Fruit fly (Drosophila melanogaster) whole organism, embryonic: Measurements from ENCODE around the gene rt.

Experiments used
- B-H2 ChIP-seq: fragments of 200-800 bp; sonication (Bioruptor generic); optimal IDR thresholded peaks from 2 replicates; lab custom pipeline; 2018; ENCODE audit warnings: missing biosample characterization, mild to moderate bottlenecking, missing genetic modification characterization
- Bteb2 ChIP-seq: fragments of 200-800 bp; sonication (Bioruptor generic); optimal IDR thresholded peaks from 2 replicates; lab custom pipeline; 2016; ENCODE audit warnings: missing biosample characterization, missing genetic modification characterization
- CG10654 ChIP-seq: fragments of 200-800 bp; sonication (Bioruptor generic); optimal IDR thresholded peaks from 2 replicates; lab custom pipeline; 2016; ENCODE audit warnings: missing biosample characterization, missing genetic modification characterization
- CG11696 ChIP-seq: fragments of 200-800 bp; sonication (Bioruptor generic); IDR thresholded peaks from 2 replicates; pipeline ENCODE4 v1.3.6; 2022; ENCODE audit warnings: missing biosample characterization, missing genetic modification characterization
- CG12104 ChIP-seq: fragments of 200-800 bp; sonication (Bioruptor generic); optimal IDR thresholded peaks from 3 replicates; lab custom pipeline; 2016; ENCODE audit warnings: missing biosample characterization, missing genetic modification characterization
- CG12391 ChIP-seq: fragments of 200-800 bp; sonication (Bioruptor generic); optimal IDR thresholded peaks from 3 replicates; lab custom pipeline; 2018; ENCODE audit warnings: missing biosample characterization, mild to moderate bottlenecking, missing genetic modification characterization, moderate library complexity
- CG14050 ChIP-seq: fragments of 200-800 bp; sonication (Bioruptor generic); IDR thresholded peaks from 3 replicates; pipeline ENCODE4 v1.3.6; 2022; ENCODE audit warnings: missing biosample characterization, missing genetic modification characterization
- CG14441 ChIP-seq: fragments of 200-800 bp; sonication (Bioruptor generic); IDR thresholded peaks from 2 replicates; pipeline ENCODE4 v1.3.6; 2022; ENCODE audit warnings: missing biosample characterization, missing genetic modification characterization
- CG17385 ChIP-seq: fragments of 200-800 bp; sonication (Bioruptor generic); optimal IDR thresholded peaks from 3 replicates; lab custom pipeline; 2018; ENCODE audit warnings: missing biosample characterization, mild to moderate bottlenecking, missing genetic modification characterization
- CG1832 ChIP-seq: fragments of 200-800 bp; sonication (Bioruptor generic); optimal IDR thresholded peaks from 2 replicates; lab custom pipeline; 2017; ENCODE audit warnings: missing biosample characterization, mild to moderate bottlenecking, missing genetic modification characterization, inconsistent platforms
- CG30020 ChIP-seq: fragments of 200-800 bp; optimal IDR thresholded peaks from 2 replicates; lab custom pipeline; 2019; ENCODE audit warnings: missing biosample characterization, mild to moderate bottlenecking, missing genetic modification characterization, moderate library complexity
- CG34422 ChIP-seq: fragments of 200-800 bp; sonication (Bioruptor generic); IDR thresholded peaks from 3 replicates; pipeline ENCODE4 v1.3.6; 2022; ENCODE audit warnings: missing biosample characterization, missing genetic modification characterization
- CG4404 ChIP-seq: fragments of 200-800 bp; sonication (Bioruptor generic); IDR thresholded peaks from 2 replicates; pipeline ENCODE4 v1.3.6; 2022; ENCODE audit warnings: missing biosample characterization, missing genetic modification characterization
- CG7786 ChIP-seq: fragments of 200-800 bp; sonication (Bioruptor generic); optimal IDR thresholded peaks from 2 replicates; lab custom pipeline; 2016; ENCODE audit warnings: missing biosample characterization, missing genetic modification characterization
- CG8388 ChIP-seq: fragments of 200-800 bp; sonication (Bioruptor generic); optimal IDR thresholded peaks from 2 replicates; lab custom pipeline; 2019; ENCODE audit warnings: missing biosample characterization, mild to moderate bottlenecking, missing genetic modification characterization, moderate library complexity
- CG9215 ChIP-seq: fragments of 200-800 bp; sonication (Bioruptor generic); IDR thresholded peaks from 2 replicates; pipeline ENCODE4 v1.3.6; 2022; ENCODE audit warnings: missing biosample characterization, missing genetic modification characterization
- CG9876 ChIP-seq: fragments of 200-800 bp; sonication (Bioruptor generic); optimal IDR thresholded peaks from 2 replicates; lab custom pipeline; 2016; ENCODE audit warnings: missing biosample characterization, missing genetic modification characterization
- Hand ChIP-seq: fragments of 200-800 bp; sonication (Bioruptor generic); optimal IDR thresholded peaks from 2 replicates; lab custom pipeline; 2017; ENCODE audit warnings: mild to moderate bottlenecking, missing biosample characterization, missing genetic modification reagents, missing genetic modification characterization
- Hmr ChIP-seq: fragments of 200-800 bp; sonication (Bioruptor generic); optimal IDR thresholded peaks from 3 replicates; lab custom pipeline; 2017; ENCODE audit warnings: mild to moderate bottlenecking, missing biosample characterization, missing genetic modification reagents, missing genetic modification characterization
- Hr51 ChIP-seq, 2 experiments: fragments of 200-800 bp; sonication (Bioruptor generic); optimal IDR thresholded peaks; 2 replicates in 1 of 2; 3 replicates in 1 of 2; lab custom pipeline; 2016 to 2018; ENCODE audit warnings: missing biosample characterization in 2 of 2, missing genetic modification characterization in 2 of 2, mild to moderate bottlenecking in 1 of 2, moderate library complexity in 1 of 2
- Hr78 ChIP-seq, 2 experiments: fragments of 200-800 bp in 1 of 2; fragments of >200 bp in 1 of 2; sonication (Bioruptor generic) in 1 of 2; optimal IDR thresholded peaks; 2 replicates each; lab custom pipeline; 2017 to 2019; ENCODE audit warnings: missing biosample characterization in 2 of 2, missing genetic modification characterization in 2 of 2, mild to moderate bottlenecking in 1 of 2, moderate library complexity in 1 of 2
- Jarid2 ChIP-seq: fragments of 200-800 bp; sonication (Bioruptor generic); optimal IDR thresholded peaks from 3 replicates; lab custom pipeline; 2017; ENCODE audit warnings: mild to moderate bottlenecking, missing biosample characterization, missing genetic modification reagents, missing genetic modification characterization
- MTF-1 ChIP-seq: fragments of 200-800 bp; sonication (Bioruptor generic); optimal IDR thresholded peaks from 2 replicates; lab custom pipeline; 2018; ENCODE audit warnings: missing biosample characterization, mild to moderate bottlenecking, missing genetic modification characterization, borderline replicate concordance
- Med ChIP-seq: fragments of 200-800 bp; sonication (Bioruptor generic); peaks from one replicate; lab custom pipeline; 2016; ENCODE audit warnings: missing biosample characterization, missing genetic modification characterization, mild to moderate bottlenecking, inconsistent platforms, moderate library complexity
- Mes4 ChIP-seq: fragments of 200-800 bp; sonication (Bioruptor generic); optimal IDR thresholded peaks from 2 replicates; lab custom pipeline; 2016; ENCODE audit warnings: missing biosample characterization, missing genetic modification characterization
- Nf-YA ChIP-seq: fragments of 200-800 bp; sonication (Bioruptor generic); IDR thresholded peaks from 2 replicates; pipeline ENCODE4 v1.3.6; 2022; ENCODE audit warnings: missing biosample characterization, missing genetic modification characterization
- NfI ChIP-seq: fragments of 200-800 bp; sonication (Bioruptor generic); optimal IDR thresholded peaks from 3 replicates; lab custom pipeline; 2018; ENCODE audit warnings: missing biosample characterization, mild to moderate bottlenecking, missing genetic modification characterization, moderate library complexity
- Ptx1 ChIP-seq: fragments of 200-800 bp; sonication (Bioruptor generic); IDR thresholded peaks from 2 replicates; pipeline ENCODE4 v1.3.6; 2022; ENCODE audit warnings: missing biosample characterization, missing genetic modification characterization
- Rfx ChIP-seq: fragments of 200-800 bp; sonication (Bioruptor generic); IDR thresholded peaks from 2 replicates; pipeline ENCODE4 v1.3.6; 2022; ENCODE audit warnings: missing biosample characterization, missing genetic modification characterization
- Sry-δ ChIP-seq: fragments of 200-800 bp; sonication (Bioruptor generic); optimal IDR thresholded peaks from 2 replicates; lab custom pipeline; 2016; ENCODE audit warnings: missing biosample characterization, missing genetic modification characterization
- Trl ChIP-seq, 3 experiments: fragments of >200 bp in 2 of 3; fragments of 200-800 bp in 1 of 3; sonication (Bioruptor generic) in 1 of 3; optimal IDR thresholded peaks; 2 replicates in 1 of 3; 3 replicates in 2 of 3; lab custom pipeline; 2016 to 2017; ENCODE audit warnings: missing biosample characterization in 1 of 3, missing genetic modification characterization in 1 of 3
- ash1 ChIP-seq: fragments of 200-800 bp; sonication (Bioruptor generic); optimal IDR thresholded peaks from 2 replicates; lab custom pipeline; 2018; ENCODE audit warnings: missing biosample characterization, mild to moderate bottlenecking, missing genetic modification characterization
- btn ChIP-seq: fragments of 200-800 bp; sonication (Bioruptor generic); optimal IDR thresholded peaks from 2 replicates; lab custom pipeline; 2016; ENCODE audit warnings: missing biosample characterization, missing genetic modification characterization
- cad ChIP-seq: fragments of >200 bp; optimal IDR thresholded peaks from 2 replicates; lab custom pipeline; 2017; ENCODE audit warnings: missing biosample characterization, missing genetic modification characterization
- cas ChIP-seq: fragments of 200-800 bp; sonication (Bioruptor generic); IDR thresholded peaks from 2 replicates; pipeline ENCODE4 v1.3.6; 2022; ENCODE audit warnings: missing biosample characterization, missing genetic modification characterization
- croc ChIP-seq: fragments of 200-800 bp; sonication (Bioruptor generic); conservative IDR thresholded peaks from 3 replicates; pipeline ENCODE4 v1.3.6; 2022; ENCODE audit warnings: missing biosample characterization, missing genetic modification characterization
- dpn ChIP-seq, 2 experiments: fragments of 200-800 bp; sonication (Bioruptor generic); optimal IDR thresholded peaks; 3 replicates each; lab custom pipeline; 2016; ENCODE audit warnings: missing biosample characterization in 2 of 2, missing genetic modification characterization in 2 of 2
- emc ChIP-seq: fragments of 200-800 bp; sonication (Bioruptor generic); optimal IDR thresholded peaks from 2 replicates; lab custom pipeline; 2016; ENCODE audit warnings: missing biosample characterization, missing genetic modification characterization
- eve ChIP-seq, 2 experiments: fragments of >200 bp; optimal IDR thresholded peaks; 2 replicates each; lab custom pipeline; 2017; ENCODE audit warnings: missing biosample characterization in 2 of 2, missing genetic modification characterization in 2 of 2
- fru ChIP-seq: fragments of >200 bp; optimal IDR thresholded peaks from 2 replicates; lab custom pipeline; 2017
- gem ChIP-seq: fragments of 200-800 bp; sonication (Bioruptor generic); optimal IDR thresholded peaks from 2 replicates; lab custom pipeline; 2019; ENCODE audit warnings: missing biosample characterization, mild to moderate bottlenecking, missing genetic modification characterization, moderate library complexity
- grau ChIP-seq: fragments of 200-800 bp; optimal IDR thresholded peaks from 3 replicates; lab custom pipeline; 2019; ENCODE audit warnings: missing biosample characterization, mild to moderate bottlenecking, missing genetic modification characterization, moderate library complexity
- mld ChIP-seq: fragments of 200-800 bp; sonication (Bioruptor generic); IDR thresholded peaks from 3 replicates; pipeline ENCODE4 v1.3.6; 2022; ENCODE audit warnings: missing biosample characterization, missing genetic modification characterization; ENCODE audit not compliant: partially characterized antibody
- pan ChIP-seq, 4 experiments: fragments of >200 bp in 3 of 4; fragments of 200-800 bp in 1 of 4; sonication (Bioruptor generic) in 1 of 4; optimal IDR thresholded peaks in 3 of 4; IDR thresholded peaks in 1 of 4; 2 replicates each; pipeline versions ENCODE4 v1.3.6 to Lab custom; 2017 to 2022; ENCODE audit warnings: missing biosample characterization in 2 of 4, missing genetic modification characterization in 2 of 4, mixed read lengths in 1 of 4
- pnt ChIP-seq: fragments of 200-800 bp; sonication (Bioruptor generic); optimal IDR thresholded peaks from 3 replicates; lab custom pipeline; 2016; ENCODE audit warnings: missing biosample characterization, missing genetic modification characterization
- sob ChIP-seq: fragments of 200-800 bp; sonication (Bioruptor generic); IDR thresholded peaks from 2 replicates; pipeline ENCODE4 v1.3.6; 2022; ENCODE audit warnings: missing biosample characterization, missing genetic modification characterization
- vnd ChIP-seq: fragments of 200-800 bp; sonication (Bioruptor generic); IDR thresholded peaks from 3 replicates; pipeline ENCODE4 v1.3.6; 2022; ENCODE audit warnings: missing biosample characterization, missing genetic modification characterization; ENCODE audit not compliant: partially characterized antibody
- zf30C ChIP-seq: fragments of 200-800 bp; sonication (Bioruptor generic); optimal IDR thresholded peaks from 3 replicates; lab custom pipeline; 2018; ENCODE audit warnings: missing biosample characterization, mild to moderate bottlenecking, missing genetic modification characterization

rt gene

DNA sequence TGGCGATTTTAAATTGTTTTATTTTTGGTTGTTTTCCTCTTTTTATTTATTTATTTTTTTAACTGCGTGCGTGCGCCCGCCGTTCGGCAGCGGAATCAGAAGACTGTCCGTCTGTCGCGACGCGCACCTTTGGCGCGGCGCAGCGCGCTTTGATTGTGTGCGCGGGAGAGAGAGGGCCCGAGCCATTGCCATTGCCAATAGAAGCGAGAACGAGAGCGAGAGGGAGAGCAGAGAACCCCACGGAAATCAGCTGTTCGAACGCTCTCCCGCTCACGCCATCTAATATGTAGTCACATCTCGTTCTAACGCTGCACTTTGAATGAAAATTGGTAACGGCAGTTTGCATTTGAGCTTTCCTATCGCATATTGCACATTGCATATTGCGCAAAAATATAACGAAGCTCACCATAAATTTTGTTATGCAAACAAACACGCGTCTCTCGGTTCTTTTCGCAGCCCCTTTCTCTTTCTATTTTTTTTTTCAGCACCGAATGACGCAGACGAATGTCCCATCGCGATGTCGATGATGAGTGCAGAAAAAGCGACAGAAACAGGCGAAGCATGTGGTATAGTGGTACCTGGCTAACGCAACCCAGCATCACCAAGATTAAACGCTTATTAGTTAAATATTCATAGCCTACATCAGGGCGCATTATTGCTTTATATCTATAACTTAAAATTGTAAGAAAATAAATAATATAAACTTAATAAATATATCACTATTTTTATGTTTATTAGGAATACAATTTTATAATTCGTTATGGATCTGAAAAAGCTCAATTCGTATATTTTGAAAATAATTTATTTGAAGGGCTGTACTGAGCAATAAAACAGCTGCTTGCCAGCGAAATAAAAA, 53.0 kb downstream of the rt start (continued):
- no peak for TF ChIP-seq zf30C (GFP tag; lab: Kevin White, UChicago)
- TF ChIP-seq CG1832 (GFP tag; lab: Kevin White, UChicago) = peak; percentile 83
- no peak for TF ChIP-seq croc (GFP tag; lab: Robert Waterston, UW)
- TF ChIP-seq Trl (optimal IDR thresholded peaks at IDR 0.05; lab: Kevin White, UChicago) = peak; percentile 75 to 87
- TF ChIP-seq Trl (GFP tag; optimal IDR thresholded peaks at IDR 0.05; lab: Kevin White, UChicago) = no peak
- no peak for TF ChIP-seq CG34422
- TF ChIP-seq fru (lab: Kevin White, UChicago) = no peak
- TF ChIP-seq sob (GFP tag; lab: Robert Waterston, UW) = no peak
- TF ChIP-seq cas (GFP tag; lab: Robert Waterston, UW) = no peak
- TF ChIP-seq CG8388 = peak; percentile 23
- TF ChIP-seq dpn (GFP tag; optimal IDR thresholded peaks at IDR 0.05; lab: Kevin White, UChicago) = peak in 1 of 2 experiments; percentile 5
- TF ChIP-seq CG9876 (GFP tag; lab: Kevin White, UChicago) = no peak
- TF ChIP-seq Nf-YA = no peak
- no peak for TF ChIP-seq cad (GFP tag; lab: Kevin White, UChicago)
- TF ChIP-seq CG12391 = peak; percentile 24
- TF ChIP-seq CG4404 = no peak
- no peak for TF ChIP-seq CG14050 (GFP tag; lab: Robert Waterston, UW)
- TF ChIP-seq MTF-1 (GFP tag; lab: Kevin White, UChicago) = peak; percentile 40
- peak; percentile 13 for TF ChIP-seq NfI (GFP tag; lab: Kevin White, UChicago)
- peak; percentile 78 for TF ChIP-seq Med (GFP tag; lab: Kevin White, UChicago)
- no peak for TF ChIP-seq CG11696 (GFP tag; lab: Robert Waterston, UW)
- TF ChIP-seq pnt = no peak
- no peak for TF ChIP-seq Sry-δ (GFP tag; lab: Kevin White, UChicago)
- 0 out of 2 replicates have a peak, but pooled peaks have one; percentile 16 for TF ChIP-seq CG14441 (GFP tag; lab: Robert Waterston, UW)
- TF ChIP-seq Hr78 (GFP tag; optimal IDR thresholded peaks at IDR 0.05; lab: Kevin White, UChicago) = no peak
- TF ChIP-seq gem (tag; lab: Kevin White, UChicago) = peak; percentile 61
- TF ChIP-seq pan (optimal IDR thresholded peaks at IDR 0.05; lab: Kevin White, UChicago) = no peak
- peak in 1 of 2 experiments; percentile 33 for TF ChIP-seq pan (GFP tag; optimal IDR thresholded peaks at IDR 0.05 in 1 of 2, IDR thresholded peaks at IDR 0.05 in 1 of 2)
- no peak for TF ChIP-seq CG30020
- TF ChIP-seq CG17385 (GFP tag; lab: Kevin White, UChicago) = peak; percentile 33
- TF ChIP-seq CG12104 (GFP tag; lab: Kevin White, UChicago) = no peak
- peak; percentile 51; the same call in 1 of the 2 replicates for TF ChIP-seq Rfx
- peak; percentile 88 for TF ChIP-seq grau (tag; lab: Kevin White, UChicago)
- TF ChIP-seq CG7786 (GFP tag; lab: Kevin White, UChicago) = no peak
- TF ChIP-seq eve (GFP tag; optimal IDR thresholded peaks at IDR 0.05; lab: Kevin White, UChicago) = no peak
- TF ChIP-seq Jarid2 (GFP tag; lab: Kevin White, UChicago) = peak; percentile 68
- no peak for TF ChIP-seq emc (GFP tag; lab: Kevin White, UChicago)
- TF ChIP-seq CG9215 (GFP tag; lab: Robert Waterston, UW) = no peak
- no peak for TF ChIP-seq Hmr
- TF ChIP-seq Hand (GFP tag; lab: Kevin White, UChicago) = no peak
- TF ChIP-seq B-H2 (GFP tag; lab: Kevin White, UChicago) = no peak
- TF ChIP-seq CG10654 (GFP tag; lab: Kevin White, UChicago) = no peak
- TF ChIP-seq ash1 = no peak
- no peak for TF ChIP-seq Bteb2 (GFP tag; lab: Kevin White, UChicago)
- no peak for TF ChIP-seq btn
- TF ChIP-seq Mes4 (GFP tag; lab: Kevin White, UChicago) = no peak
- TF ChIP-seq Ptx1 (GFP tag; lab: Robert Waterston, UW) = peak; percentile 31; the same call in 1 of the 2 replicates
- peak in 1 of 2 experiments; percentile 63 for TF ChIP-seq Hr51 (GFP tag; optimal IDR thresholded peaks at IDR 0.05; lab: Kevin White, UChicago)
- TF ChIP-seq vnd (GFP tag; lab: Robert Waterston, UW) = no peak
- no peak for TF ChIP-seq mld (GFP tag; lab: Robert Waterston, UW)
